Worm (Caenorhabditis elegans) whole organism, L4 larva: Measurements from ENCODE around the gene xbx-6.

Experiments
- D1046.2 ChIP-seq: fragments of 200-800 bp; sonication (Bioruptor generic); IDR thresholded peaks from 2 replicates; pipeline ENCODE4 v1.3.6; 2022; ENCODE audit warnings: missing genetic modification characterization, missing compliant biosample characterization
- F10B5.3 ChIP-seq: sonication (generic microtip); optimal IDR thresholded peaks from 2 replicates; lab custom pipeline; 2016; ENCODE audit warnings: mild to moderate bottlenecking, missing genetic modification characterization, missing compliant biosample characterization
- F37D6.2 ChIP-seq: sonication (generic microtip); optimal IDR thresholded peaks from 2 replicates; lab custom pipeline; 2016; ENCODE audit warnings: mild to moderate bottlenecking, missing genetic modification characterization, missing compliant biosample characterization
- F44E2.7 ChIP-seq: fragments of 200-800 bp; sonication (Bioruptor generic); IDR thresholded peaks from 2 replicates; pipeline ENCODE4 v2.1.2; 2022; ENCODE audit warnings: missing genetic modification characterization, missing compliant biosample characterization
- F49E8.2 ChIP-seq: sonication (generic microtip); optimal IDR thresholded peaks from 2 replicates; lab custom pipeline; 2016; ENCODE audit warnings: missing compliant biosample characterization, mild to moderate bottlenecking, missing genetic modification characterization, borderline replicate concordance
- T20F7.1 ChIP-seq: fragments of 200-800 bp; sonication (Bioruptor generic); optimal IDR thresholded peaks from 2 replicates; lab custom pipeline; 2018; ENCODE audit warnings: mild to moderate bottlenecking, missing genetic modification characterization, missing compliant biosample characterization
- Y5F2A.4 ChIP-seq: fragments of 200-800 bp; sonication (Bioruptor generic); optimal IDR thresholded peaks from 2 replicates; lab custom pipeline; 2018; ENCODE audit warnings: mild to moderate bottlenecking, missing genetic modification characterization, missing compliant biosample characterization
- aha-1 ChIP-seq: fragments of 150-350 bp; peaks from one replicate; lab custom pipeline; 2014; ENCODE audit warnings: missing biosample characterization, missing genetic modification characterization
- arid-1 ChIP-seq: fragments of 200-800 bp; sonication (Bioruptor generic); conservative IDR thresholded peaks from 2 replicates; pipeline ENCODE4 v1.3.6; 2022; ENCODE audit warnings: missing genetic modification reagents, missing genetic modification characterization, missing compliant biosample characterization
- ceh-20 ChIP-seq: fragments of 200-800 bp; sonication (Bioruptor generic); IDR thresholded peaks from 2 replicates; pipeline ENCODE4 v1.3.6; 2022; ENCODE audit warnings: missing genetic modification reagents, missing genetic modification characterization, missing compliant biosample characterization
- ceh-28 ChIP-seq: fragments of 150-350 bp; optimal IDR thresholded peaks from 2 replicates; lab custom pipeline; 2014; ENCODE audit warnings: missing biosample characterization, missing genetic modification reagents, missing genetic modification characterization
- ceh-32 ChIP-seq: sonication (generic microtip); optimal IDR thresholded peaks from 2 replicates; lab custom pipeline; 2016; ENCODE audit warnings: mild to moderate bottlenecking, missing genetic modification characterization, missing compliant biosample characterization; ENCODE audit not compliant: poor library complexity
- ceh-82 ChIP-seq: sonication (generic microtip); optimal IDR thresholded peaks from 2 replicates; lab custom pipeline; 2017; ENCODE audit warnings: missing biosample characterization, missing genetic modification characterization
- daf-16 ChIP-seq, 3 experiments: sonication (generic microtip); optimal IDR thresholded peaks; 2 replicates each; lab custom pipeline; 2016 to 2017; ENCODE audit warnings: missing genetic modification characterization in 3 of 3, missing genetic modification reagents in 3 of 3, mild to moderate bottlenecking in 2 of 3, missing compliant biosample characterization in 2 of 3, missing biosample characterization in 1 of 3, moderate library complexity in 1 of 3
- daf-8 ChIP-seq: fragments of 200-800 bp; sonication (Bioruptor generic); IDR thresholded peaks from 2 replicates; pipeline ENCODE4 v1.3.6; 2022; ENCODE audit warnings: missing genetic modification characterization, missing compliant biosample characterization
- dpl-1 ChIP-seq: fragments of 150-350 bp; optimal IDR thresholded peaks from 2 replicates; lab custom pipeline; 2014; ENCODE audit warnings: missing biosample characterization, missing genetic modification reagents, missing genetic modification characterization
- dve-1 ChIP-seq: sonication (generic microtip); optimal IDR thresholded peaks from 2 replicates; lab custom pipeline; 2017; ENCODE audit warnings: antibody characterized with exemption, mild to moderate bottlenecking, missing genetic modification characterization, missing compliant biosample characterization; ENCODE audit not compliant: insufficient read depth
- fkh-10 ChIP-seq: fragments of 150-350 bp; optimal IDR thresholded peaks from 2 replicates; lab custom pipeline; 2014; ENCODE audit warnings: missing biosample characterization, missing genetic modification reagents, missing genetic modification characterization
- fos-1 ChIP-seq: fragments of 150-350 bp; optimal IDR thresholded peaks from 2 replicates; lab custom pipeline; 2014; ENCODE audit warnings: missing biosample characterization, missing genetic modification characterization
- hlh-11 ChIP-seq: fragments of 200-800 bp; sonication (Bioruptor generic); optimal IDR thresholded peaks from 2 replicates; lab custom pipeline; 2018; ENCODE audit warnings: mild to moderate bottlenecking, missing genetic modification characterization, missing compliant biosample characterization
- hlh-30 ChIP-seq: sonication (generic microtip); optimal IDR thresholded peaks from 2 replicates; lab custom pipeline; 2017; ENCODE audit warnings: antibody characterized with exemption, mild to moderate bottlenecking, missing genetic modification characterization, missing compliant biosample characterization; ENCODE audit not compliant: insufficient read depth
- hmg-1.1 ChIP-seq: fragments of 200-800 bp; sonication (Bioruptor generic); IDR thresholded peaks from 2 replicates; pipeline ENCODE4 v1.3.6; 2022; ENCODE audit warnings: missing genetic modification reagents, missing genetic modification characterization, missing compliant biosample characterization
- lin-1 ChIP-seq: fragments of 200-800 bp; sonication (Bioruptor generic); IDR thresholded peaks from 2 replicates; pipeline ENCODE4 v1.3.6; 2022; ENCODE audit warnings: missing genetic modification reagents, missing genetic modification characterization, missing compliant biosample characterization
- lin-13 ChIP-seq: fragments of 150-350 bp; optimal IDR thresholded peaks from 2 replicates; lab custom pipeline; 2014; ENCODE audit warnings: missing biosample characterization, missing genetic modification reagents, missing genetic modification characterization
- lsy-2 ChIP-seq, 2 experiments: fragments of 150-350 bp in 1 of 2; sonication (generic microtip) in 1 of 2; optimal IDR thresholded peaks; 2 replicates each; lab custom pipeline; 2014 to 2017; ENCODE audit warnings: missing biosample characterization in 2 of 2, missing genetic modification characterization in 2 of 2
- madf-5 ChIP-seq, 2 experiments: fragments of 200-800 bp; sonication (Bioruptor generic); IDR thresholded peaks; 2 replicates each; pipeline ENCODE4 v1.3.6; 2022; ENCODE audit warnings: missing compliant biosample characterization in 2 of 2, missing genetic modification characterization in 2 of 2
- mes-2 ChIP-seq: sonication (generic microtip); optimal IDR thresholded peaks from 2 replicates; lab custom pipeline; 2016; ENCODE audit warnings: missing genotype, mild to moderate bottlenecking, missing genetic modification characterization, missing compliant biosample characterization; ENCODE audit not compliant: poor library complexity, severe bottlenecking
- mxl-2 ChIP-seq: fragments of 200-800 bp; sonication (Bioruptor generic); conservative IDR thresholded peaks from 2 replicates; pipeline ENCODE4 v1.3.6; 2022; ENCODE audit warnings: missing genetic modification reagents, missing genetic modification characterization, missing compliant biosample characterization
- nhr-102 ChIP-seq: sonication (generic microtip); optimal IDR thresholded peaks from 2 replicates; lab custom pipeline; 2016; ENCODE audit warnings: mild to moderate bottlenecking, missing genetic modification characterization, moderate library complexity, missing compliant biosample characterization
- nhr-111 ChIP-seq: fragments of 200-800 bp; sonication (Bioruptor generic); optimal IDR thresholded peaks from 2 replicates; lab custom pipeline; 2018; ENCODE audit warnings: mild to moderate bottlenecking, missing genetic modification characterization, missing compliant biosample characterization
- nhr-28 ChIP-seq: fragments of 150-350 bp; optimal IDR thresholded peaks from 2 replicates; lab custom pipeline; 2014; ENCODE audit warnings: missing biosample characterization, missing genetic modification characterization
- nhr-41 ChIP-seq: fragments of 200-800 bp; sonication (Bioruptor generic); IDR thresholded peaks from 2 replicates; pipeline ENCODE4 v1.3.6; 2022; ENCODE audit warnings: missing genetic modification reagents, missing genetic modification characterization, missing compliant biosample characterization
- nhr-42 ChIP-seq: fragments of 200-800 bp; sonication (Bioruptor generic); IDR thresholded peaks from 2 replicates; pipeline ENCODE4 v1.3.6; 2022; ENCODE audit warnings: missing genetic modification characterization, missing compliant biosample characterization
- nhr-48 ChIP-seq: sonication (generic microtip); optimal IDR thresholded peaks from 2 replicates; lab custom pipeline; 2016; ENCODE audit warnings: mild to moderate bottlenecking, missing genetic modification characterization, missing compliant biosample characterization
- nhr-76 ChIP-seq: fragments of 150-350 bp; optimal IDR thresholded peaks from 2 replicates; lab custom pipeline; 2014; ENCODE audit warnings: missing biosample characterization, missing genetic modification characterization
- nhr-77 ChIP-seq: fragments of 150-350 bp; optimal IDR thresholded peaks from 2 replicates; lab custom pipeline; 2014; ENCODE audit warnings: missing biosample characterization, missing genetic modification characterization
- pha-4 ChIP-seq, 2 experiments: fragments of 150-350 bp in 1 of 2; fragments of 200-800 bp in 1 of 2; sonication (Bioruptor generic) in 1 of 2; IDR thresholded peaks in 1 of 2; optimal IDR thresholded peaks in 1 of 2; 2 replicates each; pipeline versions ENCODE4 v1.3.6 to Lab custom; 2014 to 2022; ENCODE audit warnings: missing genetic modification characterization in 2 of 2, missing genetic modification reagents in 2 of 2, missing biosample characterization in 1 of 2, missing compliant biosample characterization in 1 of 2
- pqm-1 ChIP-seq: sonication (generic microtip); optimal IDR thresholded peaks from 2 replicates; lab custom pipeline; 2017; ENCODE audit warnings: missing biosample characterization, missing genetic modification characterization
- set-16 ChIP-seq: fragments of 200-800 bp; sonication (Bioruptor generic); IDR thresholded peaks from 2 replicates; pipeline ENCODE4 v1.3.6; 2022; ENCODE audit warnings: missing genetic modification reagents, missing genetic modification characterization, missing compliant biosample characterization
- skn-1 ChIP-seq: fragments of 150-350 bp; optimal IDR thresholded peaks from 2 replicates; lab custom pipeline; 2014; ENCODE audit warnings: missing biosample characterization, missing genetic modification characterization
- snpc-4 ChIP-seq: fragments of 150-350 bp; optimal IDR thresholded peaks from 2 replicates; lab custom pipeline; 2014; ENCODE audit warnings: missing biosample characterization, missing genetic modification characterization
- spr-1 ChIP-seq: sonication (generic microtip); optimal IDR thresholded peaks from 2 replicates; lab custom pipeline; 2016; ENCODE audit warnings: mild to moderate bottlenecking, missing genetic modification characterization, missing compliant biosample characterization
- tra-1 ChIP-seq: fragments of 200-800 bp; sonication (Bioruptor generic); IDR thresholded peaks from 2 replicates; pipeline ENCODE4 v1.3.6; 2022; ENCODE audit warnings: missing genetic modification reagents, missing genetic modification characterization, missing compliant biosample characterization
- unc-39 ChIP-seq: sonication (generic microtip); optimal IDR thresholded peaks from 2 replicates; lab custom pipeline; 2017; ENCODE audit warnings: missing biosample characterization, missing genetic modification characterization
- unc-62 ChIP-seq, 3 experiments: fragments of 150-350 bp in 1 of 3; sonication (generic microtip); optimal IDR thresholded peaks in 2 of 3; peaks in 1 of 3; 1 replicate in 1 of 3; 2 replicates in 2 of 3; lab custom pipeline; 2014 to 2017; ENCODE audit warnings: missing biosample characterization in 3 of 3, missing genetic modification characterization in 3 of 3, missing genetic modification reagents in 3 of 3, missing genotype in 1 of 3
- zfp-3 ChIP-seq: fragments of 200-800 bp; sonication (Bioruptor generic); conservative IDR thresholded peaks from 2 replicates; pipeline ENCODE4 v1.3.6; 2022; ENCODE audit warnings: missing genetic modification reagents, missing genetic modification characterization, missing compliant biosample characterization

Gene xbx-6

DNA sequence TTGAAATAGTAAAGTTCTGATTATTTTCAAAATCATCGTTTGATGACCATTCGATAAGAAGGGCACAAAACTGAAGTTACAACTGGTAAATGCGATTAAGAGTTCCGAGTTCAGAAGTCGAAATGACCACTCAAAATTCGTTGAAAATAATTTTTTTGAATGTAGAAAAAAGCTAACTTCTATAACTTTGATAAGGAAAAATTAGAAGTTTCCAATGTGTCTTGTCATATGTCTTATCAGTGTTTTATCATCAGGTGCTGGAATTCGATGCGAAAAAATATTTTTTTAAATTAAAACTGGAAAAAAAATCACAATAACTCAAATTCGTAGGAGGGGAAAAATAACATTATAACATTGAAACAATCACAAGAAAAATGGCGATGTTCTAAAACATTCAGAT is 22.9 kb downstream of the xbx-6 start (continued):
- TF ChIP-seq ceh-28 (tag; lab: Kevin White, UChicago) (no peak), mes-2 (tag; lab: Kevin White, UChicago) (no peak), daf-16 (GFP tag; optimal IDR thresholded peaks at IDR 0.05; lab: Kevin White, UChicago) (no peak), daf-16 (tag; optimal IDR thresholded peaks at IDR 0.05; lab: Kevin White, UChicago) (peak; percentile 55), nhr-42 (GFP tag; lab: Robert Waterston, UW) (no peak), lin-13 (GFP tag; lab: Kevin White, UChicago) (no peak), tra-1 (GFP tag; lab: Robert Waterston, UW) (no peak), fos-1 (tag; lab: Kevin White, UChicago) (no peak), fkh-10 (GFP tag; lab: Kevin White, UChicago) (no peak), T20F7.1 (GFP tag; lab: Kevin White, UChicago) (no peak), aha-1 (tag; lab: Kevin White, UChicago) (peak; percentile 38), ceh-32 (tag; lab: Kevin White, UChicago) (no peak), daf-8 (no peak), Y5F2A.4 (GFP tag; lab: Kevin White, UChicago) (no peak), set-16 (GFP tag; lab: Robert Waterston, UW) (no peak), F37D6.2 (no peak), F49E8.2 (tag; lab: Kevin White, UChicago) (no peak), nhr-77 (tag; lab: Kevin White, UChicago) (no peak)

ce11 chrV:9729462-9730162 is 26.8 kb downstream of the xbx-6 start, which contains the start of the genes aagr-3 and drap-1:
Gene aagr-3 (minus strand): TSS chrV:9729512.
Gene drap-1 (plus strand): TSS chrV:9730106.
- TF ChIP-seq fkh-10 (GFP tag; lab: Kevin White, UChicago) (peak; percentile 4), ceh-20 (GFP tag; lab: Robert Waterston, UW) (no peak), madf-5 (GFP tag; IDR thresholded peaks at IDR 0.05; lab: Robert Waterston, UW) (no peak), arid-1 (GFP tag; lab: Robert Waterston, UW) (no peak), hlh-11 (peak; percentile 62), nhr-28 (tag; lab: Kevin White, UChicago) (peak; percentile 57), nhr-76 (tag; lab: Kevin White, UChicago) (no peak), lsy-2 (tag; optimal IDR thresholded peaks at IDR 0.05; lab: Kevin White, UChicago) (peak in 1 of 2 experiments; percentile 89), hmg-1.1 (GFP tag; lab: Robert Waterston, UW) (peak; percentile 39; the same call in 1 of the 2 replicates), nhr-111 (no peak), F44E2.7 (GFP tag; lab: Robert Waterston, UW) (no peak), nhr-77 (tag; lab: Kevin White, UChicago) (peak; percentile 66), nhr-42 (GFP tag; lab: Robert Waterston, UW) (no peak), F10B5.3 (tag; lab: Kevin White, UChicago) (no peak), snpc-4 (tag; lab: Kevin White, UChicago) (no peak), lin-1 (GFP tag; lab: Robert Waterston, UW) (no peak), skn-1 (tag; lab: Kevin White, UChicago) (no peak), zfp-3 (GFP tag; lab: Robert Waterston, UW) (no peak), pha-4 (GFP tag; IDR thresholded peaks at IDR 0.05; lab: Robert Waterston, UW) (no peak), pha-4 (tag; optimal IDR thresholded peaks at IDR 0.05; lab: Kevin White, UChicago) (peak; percentile 67), nhr-102 (tag; lab: Kevin White, UChicago) (peak; percentile 10), nhr-48 (tag; lab: Kevin White, UChicago) (no peak), unc-39 (tag; lab: Kevin White, UChicago) (no peak), Y5F2A.4 (GFP tag; lab: Kevin White, UChicago) (no peak), lin-13 (GFP tag; lab: Kevin White, UChicago) (peak; percentile 43), dpl-1 (GFP tag; lab: Kevin White, UChicago) (peak; percentile 70), pqm-1 (tag; lab: Kevin White, UChicago) (peak; percentile 27), spr-1 (tag; lab: Kevin White, UChicago) (no peak), unc-62 (GFP tag; optimal IDR thresholded peaks at IDR 0.05 in 1 of 2; lab: Kevin White, UChicago) (no peak), unc-62 (tag; optimal IDR thresholded peaks at IDR 0.05; lab: Kevin White, UChicago) (no peak), mxl-2 (GFP tag; lab: Robert Waterston, UW) (no peak), dve-1 (peak; percentile 65), D1046.2 (GFP tag; lab: Robert Waterston, UW) (no peak), hlh-30 (tag; lab: Kevin White, UChicago) (peak; percentile 74), nhr-41 (no peak), mes-2 (tag; lab: Kevin White, UChicago) (peak; percentile 67), ceh-82 (tag; lab: Kevin White, UChicago) (no peak)
